Fruit fly (Drosophila melanogaster): ENCODE results near the gene CG32085.

Gene CG32085

dm6 chr3L:11696294-11697116 lies 16.4 kb upstream of the CG32085 start, which contains the start of gene Dph1 (continued):
- TF ChIP-seq Fer1 (GFP tag; optimal IDR thresholded peaks at IDR 0.05) (peak; percentile 84), CG7372 (GFP tag; IDR thresholded peaks at IDR 0.05) (peak; percentile 85), CG18476 (GFP tag; optimal IDR thresholded peaks at IDR 0.05) (peak; percentile 49), CG9609 (GFP tag; optimal IDR thresholded peaks at IDR 0.05) (peak; percentile 83), odd (GFP tag; optimal IDR thresholded peaks at IDR 0.05) (peak; percentile 76), CG4707 (GFP tag; optimal IDR thresholded peaks at IDR 0.05) (peak; percentile 60), bigmax (GFP tag; optimal IDR thresholded peaks at IDR 0.05) (no peak), bowl (GFP tag; IDR thresholded peaks at IDR 0.05) (peak; percentile 73; the same call in 1 of the 2 replicates), Asciz (GFP tag; optimal IDR thresholded peaks at IDR 0.05) (peak; percentile 89), Side (GFP tag; optimal IDR thresholded peaks at IDR 0.05) (peak; percentile 87), exex (tag; optimal IDR thresholded peaks at IDR 0.05) (peak; percentile 33), fd96Cb (tag; optimal IDR thresholded peaks at IDR 0.05) (peak; percentile 81), CG6791 (GFP tag; IDR thresholded peaks at IDR 0.05; ENCODE audit: partially characterized antibody) (no peak), row (GFP tag; IDR thresholded peaks at IDR 0.05) (peak; percentile 85), toy (GFP tag; IDR thresholded peaks at IDR 0.05) (0 out of 2 replicates have a peak, but pooled peaks have one; percentile 36), psq (GFP tag; optimal IDR thresholded peaks at IDR 0.05) (no peak), ara (GFP tag; IDR thresholded peaks at IDR 0.05) (peak; percentile 78), cwo (GFP tag; optimal IDR thresholded peaks at IDR 0.05) (peak; percentile 85), CG14667 (GFP tag; IDR thresholded peaks at IDR 0.05) (no peak), CG15269 (tag; optimal IDR thresholded peaks at IDR 0.05) (peak; percentile 84), nom (GFP tag; optimal IDR thresholded peaks at IDR 0.05) (peak; percentile 85), H15 (GFP tag; IDR thresholded peaks at IDR 0.05) (peak; percentile 76), hbn (GFP tag; IDR thresholded peaks at IDR 0.05; ENCODE audit: partially characterized antibody) (no peak), nau (GFP tag; optimal IDR thresholded peaks at IDR 0.05) (peak; percentile 72), CG2120 (GFP tag; optimal IDR thresholded peaks at IDR 0.05) (peak; percentile 85), Optix (GFP tag; IDR thresholded peaks at IDR 0.05) (peak; percentile 88), ato (GFP tag; IDR thresholded peaks at IDR 0.05; ENCODE audit: partially characterized antibody) (no peak), Spps (tag; optimal IDR thresholded peaks at IDR 0.05) (peak; percentile 28), CG7839 (tag; optimal IDR thresholded peaks at IDR 0.05) (peak; percentile 88), CG3838 (GFP tag; optimal IDR thresholded peaks at IDR 0.05) (peak; percentile 69), CG32772 (GFP tag; IDR thresholded peaks at IDR 0.05) (no peak; the same call in 1 of the 2 replicates), wor (GFP tag; IDR thresholded peaks at IDR 0.05) (no peak; the same call in 1 of the 2 replicates), CG12155 (GFP tag; optimal IDR thresholded peaks at IDR 0.05) (peak; percentile 58), oc (tag; optimal IDR thresholded peaks at IDR 0.05) (peak; percentile 91), CG4404 (GFP tag; IDR thresholded peaks at IDR 0.05) (peak; percentile 48; the same call in 1 of the 2 replicates), CG6272 (GFP tag; IDR thresholded peaks at IDR 0.05) (peak; percentile 75), CG13123 (GFP tag; optimal IDR thresholded peaks at IDR 0.05) (peak; percentile 16), bcd (GFP tag; optimal IDR thresholded peaks at IDR 0.05) (peak; percentile 88), CG8359 (GFP tag; optimal IDR thresholded peaks at IDR 0.05; ENCODE audit: borderline replicate concordance) (peak; percentile 65), rib (GFP tag; IDR thresholded peaks at IDR 0.05) (peak; percentile 50; the same call in 1 of the 2 replicates), sug (tag; optimal IDR thresholded peaks at IDR 0.05) (peak; percentile 54), CG6654 (GFP tag; optimal IDR thresholded peaks at IDR 0.05) (peak; percentile 47), ac (GFP tag; optimal IDR thresholded peaks at IDR 0.05) (peak; percentile 48), caup (GFP tag; optimal IDR thresholded peaks at IDR 0.05; ENCODE audit: severe bottlenecking) (peak; percentile 87), CG4730 (GFP tag; IDR thresholded peaks at IDR 0.05) (peak; percentile 72), wdn (GFP tag; IDR thresholded peaks at IDR 0.05) (peak; percentile 69), HLH3B (GFP tag; IDR thresholded peaks at IDR 0.05) (peak; percentile 84), CG11695 (GFP tag; IDR thresholded peaks at IDR 0.05) (peak; percentile 89)

Measured in whole organism, embryonic.